Fruit fly (Drosophila melanogaster) whole organism, adult: ENCODE results near the gene CG31431.

Experiments used
- CG12768 ChIP-seq: fragments of 200-800 bp; sonication (Bioruptor generic); optimal IDR thresholded peaks from 2 replicates; lab custom pipeline; 2017; ENCODE audit warnings: missing biosample characterization, missing genetic modification characterization, mild to moderate bottlenecking, moderate library complexity, missing genetic modification reagents
- CG33017 ChIP-seq: fragments of 200-800 bp; sonication (Bioruptor generic); optimal IDR thresholded peaks from 2 replicates; lab custom pipeline; 2018; ENCODE audit warnings: missing biosample characterization, mild to moderate bottlenecking, missing genetic modification characterization, moderate library complexity
- CG7045 ChIP-seq: fragments of 200-800 bp; sonication (Bioruptor generic); optimal IDR thresholded peaks from 2 replicates; lab custom pipeline; 2017; ENCODE audit warnings: missing biosample characterization, mild to moderate bottlenecking, missing genetic modification characterization
- Crg-1 ChIP-seq: fragments of 200-800 bp; sonication (Bioruptor generic); optimal IDR thresholded peaks from 2 replicates; lab custom pipeline; 2016; ENCODE audit warnings: missing biosample characterization, missing genetic modification characterization
- Hr96 ChIP-seq: fragments of 200-800 bp; sonication (Bioruptor generic); optimal IDR thresholded peaks from 2 replicates; lab custom pipeline; 2016; ENCODE audit warnings: missing biosample characterization, missing genetic modification characterization
- bab1 ChIP-seq: fragments of 200-800 bp; sonication (Bioruptor generic); optimal IDR thresholded peaks from 3 replicates; lab custom pipeline; 2019; ENCODE audit warnings: missing biosample characterization, mild to moderate bottlenecking, missing genetic modification characterization, moderate library complexity
- cnc ChIP-seq, 2 experiments: fragments of >200 bp; optimal IDR thresholded peaks; 2 replicates each; lab custom pipeline; 2017
- pad ChIP-seq: fragments of 200-800 bp; sonication (Bioruptor generic); optimal IDR thresholded peaks from 3 replicates; lab custom pipeline; 2017; ENCODE audit warnings: missing biosample characterization, missing genetic modification characterization, mild to moderate bottlenecking, moderate library complexity, missing genetic modification reagents

DNA sequence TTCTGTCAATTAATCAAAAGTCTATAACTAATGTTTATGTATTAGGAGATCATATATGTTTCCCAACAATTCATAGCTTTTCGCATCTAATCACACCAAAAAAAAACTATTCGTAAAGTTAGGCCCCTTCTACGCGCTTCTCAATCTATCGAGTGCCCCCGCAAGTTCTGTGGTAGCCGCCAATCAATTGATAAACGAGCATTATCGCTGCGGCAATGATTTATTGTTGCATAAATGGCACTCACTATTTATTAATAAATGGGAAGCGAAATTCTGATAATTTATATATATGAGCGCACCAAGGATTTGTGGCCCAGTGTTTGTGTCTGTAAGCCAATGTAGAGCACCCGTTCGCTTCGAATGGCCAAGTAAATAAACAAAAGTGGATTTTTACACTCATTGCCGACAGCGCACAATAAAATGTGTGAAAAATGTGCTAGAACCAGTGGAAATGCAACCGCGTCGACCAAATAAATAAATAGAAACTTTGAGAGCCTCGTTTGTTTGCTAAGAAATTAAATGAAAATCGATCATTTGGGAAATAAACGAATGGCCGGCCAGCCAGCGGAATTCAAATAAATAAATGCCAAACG is 963 bp downstream of the CG31431 start:
- TF ChIP-seq pad (GFP tag; lab: Kevin White, UChicago) (no peak), CG12768 (GFP tag; lab: Kevin White, UChicago) (no peak), Crg-1 (GFP tag; lab: Kevin White, UChicago) (no peak), Hr96 (GFP tag; lab: Kevin White, UChicago) (no peak), CG7045 (GFP tag; lab: Kevin White, UChicago) (no peak), cnc (optimal IDR thresholded peaks at IDR 0.05; lab: Kevin White, UChicago) (no peak), bab1 (GFP tag; lab: Kevin White, UChicago) (no peak), CG33017 (no peak)
